Worm (Caenorhabditis elegans): ENCODE data around the gene wah-1.

The wah-1 gene

ce11 chrIII:12014503-12014902 lies 24.5 kb downstream of the wah-1 start:
- TF ChIP-seq ceh-90 (tag; optimal IDR thresholded peaks at IDR 0.05) = no peak
- no peak for TF ChIP-seq ztf-11 (tag; optimal IDR thresholded peaks at IDR 0.05)
- peak in 1 of 2 experiments; percentile 38 for TF ChIP-seq lin-35 (GFP tag; optimal IDR thresholded peaks at IDR 0.05)
- TF ChIP-seq hlh-4 (tag; optimal IDR thresholded peaks at IDR 0.05) = no peak
- no peak for TF ChIP-seq lir-3 (tag; optimal IDR thresholded peaks at IDR 0.05; ENCODE audit: poor library complexity)
- peak; percentile 64 for TF ChIP-seq blmp-1 (tag; optimal IDR thresholded peaks at IDR 0.05)
- no peak for TF ChIP-seq ceh-82 (tag; optimal IDR thresholded peaks at IDR 0.05)
- TF ChIP-seq nhr-20 (tag; optimal IDR thresholded peaks at IDR 0.05) = peak; percentile 28
- peak; percentile 78 for TF ChIP-seq nhr-85 (tag)
- peak; percentile 35 for TF ChIP-seq lin-14 (GFP tag; optimal IDR thresholded peaks at IDR 0.05)
- peak in 3 of 6 experiments; percentile 6 to 60 (median 46) for TF ChIP-seq elt-3 (tag; optimal IDR thresholded peaks at IDR 0.05)
- TF ChIP-seq mef-2 (tag; optimal IDR thresholded peaks at IDR 0.05) = no peak
- no peak for TF ChIP-seq nhr-84 (tag; optimal IDR thresholded peaks at IDR 0.05)
- no peak for TF ChIP-seq ceh-8 (GFP tag; optimal IDR thresholded peaks at IDR 0.05)
- no peak for TF ChIP-seq mep-1 (tag; optimal IDR thresholded peaks at IDR 0.05)
- no peak for TF ChIP-seq skn-1 (tag; optimal IDR thresholded peaks at IDR 0.05)
- TF ChIP-seq grh-1 (GFP tag; IDR thresholded peaks at IDR 0.05) = peak; percentile 65
- TF ChIP-seq lsy-2 (tag; optimal IDR thresholded peaks at IDR 0.05) = peak in 1 of 2 experiments; percentile 55
- TF ChIP-seq nhr-28 (tag; optimal IDR thresholded peaks at IDR 0.05) = no peak
- TF ChIP-seq lin-13 (GFP tag; optimal IDR thresholded peaks at IDR 0.05) = no peak
- peak; percentile 17 for TF ChIP-seq unc-130 (tag; optimal IDR thresholded peaks at IDR 0.05)
- TF ChIP-seq jun-1 (tag; optimal IDR thresholded peaks at IDR 0.05) = no peak
- no peak for TF ChIP-seq elt-2 (tag; optimal IDR thresholded peaks at IDR 0.05)
- TF ChIP-seq ces-1 (GFP tag; optimal IDR thresholded peaks at IDR 0.05) = no peak
- TF ChIP-seq pax-3 (tag; optimal IDR thresholded peaks at IDR 0.05) = no peak
- TF ChIP-seq efl-1 (optimal IDR thresholded peaks at IDR 0.05) = no peak
- TF ChIP-seq efl-1 (GFP tag; optimal IDR thresholded peaks at IDR 0.05 in 1 of 2) = peak in 1 of 2 experiments; percentile 75
- peak; percentile 33 for TF ChIP-seq snu-23 (GFP tag; optimal IDR thresholded peaks at IDR 0.05)
- peak; percentile 26 for TF ChIP-seq nhr-71 (tag; optimal IDR thresholded peaks at IDR 0.05)
- no peak for TF ChIP-seq dpl-1 (GFP tag; optimal IDR thresholded peaks at IDR 0.05)

ce11 chrIII:12015183-12015582 lies 25.2 kb downstream of the wah-1 start:
- no peak for TF ChIP-seq fkh-10 (GFP tag; optimal IDR thresholded peaks at IDR 0.05)
- TF ChIP-seq zip-4 (GFP tag; optimal IDR thresholded peaks at IDR 0.05) = no peak
- TF ChIP-seq lin-13 (GFP tag; optimal IDR thresholded peaks at IDR 0.05) = no peak
- TF ChIP-seq Y116A8C.19 (tag; optimal IDR thresholded peaks at IDR 0.05; ENCODE audit: borderline replicate concordance) = no peak
- TF ChIP-seq nhr-71 (tag; optimal IDR thresholded peaks at IDR 0.05) = no peak
- no peak for TF ChIP-seq ceh-63 (GFP tag; optimal IDR thresholded peaks at IDR 0.05)
- TF ChIP-seq ceh-82 (tag; optimal IDR thresholded peaks at IDR 0.05) = no peak
- TF ChIP-seq ces-1 (GFP tag; optimal IDR thresholded peaks at IDR 0.05) = no peak
- no peak for TF ChIP-seq unc-62 (GFP tag; optimal IDR thresholded peaks at IDR 0.05)
- no peak for TF ChIP-seq lsy-2 (tag; optimal IDR thresholded peaks at IDR 0.05)
- no peak for TF ChIP-seq mab-9 (GFP tag; IDR thresholded peaks at IDR 0.05)
- TF ChIP-seq isw-1 (GFP tag; IDR thresholded peaks at IDR 0.05) = no peak
- no peak for TF ChIP-seq egl-27 (tag; optimal IDR thresholded peaks at IDR 0.05)
- TF ChIP-seq unc-86 (tag; optimal IDR thresholded peaks at IDR 0.05) = no peak
- TF ChIP-seq nhr-47 (tag; optimal IDR thresholded peaks at IDR 0.05) = no peak
- TF ChIP-seq dpl-1 (GFP tag; optimal IDR thresholded peaks at IDR 0.05) = no peak
- no peak for TF ChIP-seq nhr-77 (tag; optimal IDR thresholded peaks at IDR 0.05)
- TF ChIP-seq blmp-1 (tag; optimal IDR thresholded peaks at IDR 0.05) = no peak

Measured in whole organism, L1 larva.